Fruit fly (Drosophila melanogaster) whole organism, embryonic: ENCODE measurements around the gene Jon65Aiii.
A peak's percentile ranks its signal among the peaks of the same experiment; 100 is the strongest.

Source experiments
- CG10321 ChIP-seq: fragments of 200-800 bp; sonication (Bioruptor generic); IDR thresholded peaks from 2 replicates; pipeline ENCODE4 v1.3.6; 2022; ENCODE audit warnings: missing biosample characterization, missing genetic modification characterization
- CG10959 ChIP-seq: fragments of 200-800 bp; sonication (Bioruptor generic); IDR thresholded peaks from 2 replicates; pipeline ENCODE4 v1.3.6; 2022; ENCODE audit warnings: missing biosample characterization, missing genetic modification characterization
- CG11398 ChIP-seq: fragments of 200-800 bp; sonication (Bioruptor generic); optimal IDR thresholded peaks from 2 replicates; lab custom pipeline; 2016; ENCODE audit warnings: missing biosample characterization, missing genetic modification characterization
- CG11560 ChIP-seq: fragments of 200-800 bp; sonication (Bioruptor generic); IDR thresholded peaks from 3 replicates; pipeline ENCODE4 v1.3.6; 2022; ENCODE audit warnings: missing biosample characterization, missing genetic modification characterization
- CG12155 ChIP-seq: fragments of 200-800 bp; sonication (Bioruptor generic); optimal IDR thresholded peaks from 3 replicates; lab custom pipeline; 2016; ENCODE audit warnings: missing biosample characterization, missing genetic modification characterization
- CG12391 ChIP-seq: fragments of 200-800 bp; sonication (Bioruptor generic); optimal IDR thresholded peaks from 3 replicates; lab custom pipeline; 2018; ENCODE audit warnings: missing biosample characterization, mild to moderate bottlenecking, missing genetic modification characterization, moderate library complexity
- CG15514 ChIP-seq: fragments of 200-800 bp; sonication (Bioruptor generic); optimal IDR thresholded peaks from 3 replicates; lab custom pipeline; 2017; ENCODE audit warnings: missing biosample characterization, missing genetic modification characterization, mild to moderate bottlenecking, moderate library complexity, missing genetic modification reagents
- CG1602 ChIP-seq: fragments of 200-800 bp; sonication (Bioruptor generic); optimal IDR thresholded peaks from 3 replicates; lab custom pipeline; 2016; ENCODE audit warnings: missing biosample characterization, missing genetic modification characterization
- CG16815 ChIP-seq: fragments of 200-800 bp; sonication (Bioruptor generic); optimal IDR thresholded peaks from 3 replicates; lab custom pipeline; 2017; ENCODE audit warnings: missing biosample characterization, mild to moderate bottlenecking, missing genetic modification characterization
- CG1832 ChIP-seq: fragments of 200-800 bp; sonication (Bioruptor generic); optimal IDR thresholded peaks from 2 replicates; lab custom pipeline; 2017; ENCODE audit warnings: missing biosample characterization, mild to moderate bottlenecking, missing genetic modification characterization, inconsistent platforms
- CG18476 ChIP-seq: fragments of 200-800 bp; sonication (Bioruptor generic); optimal IDR thresholded peaks from 2 replicates; lab custom pipeline; 2016; ENCODE audit warnings: missing biosample characterization, mild to moderate bottlenecking, missing genetic modification characterization
- CG2889 ChIP-seq: fragments of 200-800 bp; sonication (Bioruptor generic); IDR thresholded peaks from 3 replicates; pipeline ENCODE4 v1.3.6; 2022; ENCODE audit warnings: missing biosample characterization, missing genetic modification characterization
- CG33213 ChIP-seq: fragments of 200-800 bp; sonication (Bioruptor generic); optimal IDR thresholded peaks from 3 replicates; lab custom pipeline; 2016; ENCODE audit warnings: missing biosample characterization, missing genetic modification characterization
- CG4424 ChIP-seq: fragments of 200-800 bp; sonication (Bioruptor generic); optimal IDR thresholded peaks from 3 replicates; lab custom pipeline; 2016; ENCODE audit warnings: missing biosample characterization, missing genetic modification characterization
- CG4820 ChIP-seq: fragments of 200-800 bp; sonication (Bioruptor generic); optimal IDR thresholded peaks from 3 replicates; lab custom pipeline; 2016; ENCODE audit warnings: missing biosample characterization, missing genetic modification characterization
- CG6813 ChIP-seq: fragments of 200-800 bp; sonication (Bioruptor generic); optimal IDR thresholded peaks from 2 replicates; lab custom pipeline; 2017; ENCODE audit warnings: missing biosample characterization, missing genetic modification characterization, mild to moderate bottlenecking, moderate library complexity, missing genetic modification reagents
- CG8281 ChIP-seq: fragments of 200-800 bp; sonication (Bioruptor generic); optimal IDR thresholded peaks from 2 replicates; lab custom pipeline; 2018; ENCODE audit warnings: missing biosample characterization, mild to moderate bottlenecking, missing genetic modification characterization, moderate library complexity
- CG8924 ChIP-seq: fragments of 200-800 bp; optimal IDR thresholded peaks from 3 replicates; lab custom pipeline; 2019; ENCODE audit warnings: missing biosample characterization, mild to moderate bottlenecking, missing genetic modification characterization, moderate library complexity
- CHES-1-like ChIP-seq: fragments of 200-800 bp; sonication (Bioruptor generic); optimal IDR thresholded peaks from 2 replicates; lab custom pipeline; 2016; ENCODE audit warnings: missing biosample characterization, missing genetic modification characterization
- CTCF ChIP-seq: fragments of 200-800 bp; sonication (Bioruptor generic); optimal IDR thresholded peaks from 2 replicates; lab custom pipeline; 2017; ENCODE audit warnings: missing biosample characterization, mild to moderate bottlenecking, missing genetic modification characterization, moderate library complexity
- D19A ChIP-seq: fragments of 200-800 bp; optimal IDR thresholded peaks from 3 replicates; lab custom pipeline; 2019; ENCODE audit warnings: missing biosample characterization, mild to moderate bottlenecking, missing genetic modification characterization, moderate library complexity
- Dip2 ChIP-seq: fragments of 200-800 bp; sonication (Bioruptor generic); IDR thresholded peaks from 2 replicates; pipeline ENCODE4 v1.3.6; 2022; ENCODE audit warnings: missing biosample characterization, missing genetic modification characterization
- Dip3 ChIP-seq: fragments of 200-800 bp; sonication (Bioruptor generic); optimal IDR thresholded peaks from 3 replicates; lab custom pipeline; 2016; ENCODE audit warnings: missing biosample characterization, missing genetic modification characterization
- Ets65A ChIP-seq: fragments of 200-800 bp; sonication (Bioruptor generic); peaks from one replicate; lab custom pipeline; 2016; ENCODE audit warnings: missing biosample characterization, missing genetic modification characterization
- Ets97D ChIP-seq: fragments of 200-800 bp; sonication (Bioruptor generic); optimal IDR thresholded peaks from 3 replicates; lab custom pipeline; 2016; ENCODE audit warnings: missing biosample characterization, missing genetic modification characterization
- H2.0 ChIP-seq: fragments of 200-800 bp; sonication (Bioruptor generic); IDR thresholded peaks from 2 replicates; pipeline ENCODE4 v1.3.6; 2022; ENCODE audit warnings: missing biosample characterization, missing genetic modification characterization
- Hey ChIP-seq: fragments of 200-800 bp; sonication (Bioruptor generic); optimal IDR thresholded peaks from 3 replicates; lab custom pipeline; 2018; ENCODE audit warnings: missing biosample characterization, mild to moderate bottlenecking, missing genetic modification characterization
- Kr ChIP-seq: fragments of 200-800 bp; sonication (Bioruptor generic); optimal IDR thresholded peaks from 2 replicates; lab custom pipeline; 2017; ENCODE audit warnings: missing biosample characterization, mild to moderate bottlenecking, missing genetic modification characterization
- Med ChIP-seq: fragments of 200-800 bp; sonication (Bioruptor generic); peaks from one replicate; lab custom pipeline; 2016; ENCODE audit warnings: missing biosample characterization, missing genetic modification characterization, mild to moderate bottlenecking, inconsistent platforms, moderate library complexity
- NC2β ChIP-seq: fragments of 200-800 bp; sonication (Bioruptor generic); optimal IDR thresholded peaks from 2 replicates; lab custom pipeline; 2016; ENCODE audit warnings: missing biosample characterization, missing genetic modification characterization
- Nf-YB ChIP-seq: fragments of 200-800 bp; sonication (Bioruptor generic); optimal IDR thresholded peaks from 3 replicates; lab custom pipeline; 2019; ENCODE audit warnings: missing biosample characterization, mild to moderate bottlenecking, missing genetic modification characterization, moderate library complexity
- Nf-YC ChIP-seq: fragments of 200-800 bp; optimal IDR thresholded peaks from 3 replicates; lab custom pipeline; 2019; ENCODE audit warnings: missing biosample characterization, mild to moderate bottlenecking, missing genetic modification characterization, moderate library complexity
- bigmax ChIP-seq: fragments of 200-800 bp; sonication (Bioruptor generic); optimal IDR thresholded peaks from 2 replicates; lab custom pipeline; 2018; ENCODE audit warnings: missing biosample characterization, mild to moderate bottlenecking, missing genetic modification characterization
- bowl ChIP-seq: fragments of 200-800 bp; sonication (Bioruptor generic); IDR thresholded peaks from 2 replicates; pipeline ENCODE4 v1.3.6; 2022; ENCODE audit warnings: missing biosample characterization, missing genetic modification characterization
- croc ChIP-seq: fragments of 200-800 bp; sonication (Bioruptor generic); conservative IDR thresholded peaks from 3 replicates; pipeline ENCODE4 v1.3.6; 2022; ENCODE audit warnings: missing biosample characterization, missing genetic modification characterization
- dimm ChIP-seq: fragments of 200-800 bp; sonication (Bioruptor generic); IDR thresholded peaks from 2 replicates; pipeline ENCODE4 v1.3.6; 2022; ENCODE audit warnings: missing biosample characterization, missing genetic modification characterization
- dpn ChIP-seq, 2 experiments: fragments of 200-800 bp; sonication (Bioruptor generic); optimal IDR thresholded peaks; 3 replicates each; lab custom pipeline; 2016; ENCODE audit warnings: missing biosample characterization in 2 of 2, missing genetic modification characterization in 2 of 2
- grn ChIP-seq: fragments of 200-800 bp; sonication (Bioruptor generic); optimal IDR thresholded peaks from 3 replicates; lab custom pipeline; 2017; ENCODE audit warnings: missing biosample characterization, missing genetic modification characterization
- hkb ChIP-seq, 2 experiments: fragments of 200-800 bp in 1 of 2; fragments of >200 bp in 1 of 2; sonication (Bioruptor generic) in 1 of 2; IDR thresholded peaks in 1 of 2; optimal IDR thresholded peaks in 1 of 2; 2 replicates each; pipeline versions ENCODE4 v1.3.6 to Lab custom; 2017 to 2022; ENCODE audit warnings: missing biosample characterization in 1 of 2, missing genetic modification characterization in 1 of 2
- klu ChIP-seq: fragments of 200-800 bp; sonication (Bioruptor generic); IDR thresholded peaks from 2 replicates; pipeline ENCODE4 v1.3.6; 2022; ENCODE audit warnings: missing biosample characterization, missing genetic modification characterization
- lab ChIP-seq: fragments of 200-800 bp; sonication (Bioruptor generic); optimal IDR thresholded peaks from 3 replicates; lab custom pipeline; 2017; ENCODE audit warnings: missing biosample characterization, missing genetic modification characterization, mild to moderate bottlenecking, moderate library complexity, missing genetic modification reagents
- lilli ChIP-seq: fragments of 200-800 bp; sonication (Bioruptor generic); optimal IDR thresholded peaks from 3 replicates; lab custom pipeline; 2016; ENCODE audit warnings: missing biosample characterization, missing genetic modification characterization
- lmd ChIP-seq: fragments of 200-800 bp; sonication (Bioruptor generic); IDR thresholded peaks from 2 replicates; pipeline ENCODE4 v1.3.6; 2022; ENCODE audit warnings: missing biosample characterization, missing genetic modification characterization
- lov ChIP-seq, 2 experiments: fragments of 200-800 bp in 1 of 2; fragments of >200 bp in 1 of 2; sonication (Bioruptor generic) in 1 of 2; IDR thresholded peaks in 1 of 2; optimal IDR thresholded peaks in 1 of 2; 2 replicates in 1 of 2; 3 replicates in 1 of 2; pipeline versions ENCODE4 v1.3.6 to Lab custom; 2017 to 2022; ENCODE audit warnings: missing biosample characterization in 1 of 2, missing genetic modification characterization in 1 of 2
- oc ChIP-seq: fragments of 200-800 bp; sonication (Bioruptor generic); optimal IDR thresholded peaks from 2 replicates; lab custom pipeline; 2018; ENCODE audit warnings: missing biosample characterization, mild to moderate bottlenecking, missing genetic modification characterization, moderate library complexity
- onecut ChIP-seq: fragments of 200-800 bp; sonication (Bioruptor generic); IDR thresholded peaks from 2 replicates; pipeline ENCODE4 v1.3.6; 2022; ENCODE audit warnings: missing biosample characterization, missing genetic modification characterization
- otp ChIP-seq: fragments of 200-800 bp; sonication (Bioruptor generic); IDR thresholded peaks from 3 replicates; pipeline ENCODE4, ENCODE4 v1.3.6; 2022; ENCODE audit warnings: missing biosample characterization, missing genetic modification characterization
- pfk ChIP-seq: fragments of 200-800 bp; sonication (Bioruptor generic); optimal IDR thresholded peaks from 2 replicates; lab custom pipeline; 2018; ENCODE audit warnings: missing biosample characterization, mild to moderate bottlenecking, missing genetic modification characterization, moderate library complexity
- phol ChIP-seq: fragments of 200-800 bp; sonication (Bioruptor generic); optimal IDR thresholded peaks from 3 replicates; lab custom pipeline; 2018; ENCODE audit warnings: missing biosample characterization, mild to moderate bottlenecking, missing genetic modification characterization, moderate library complexity
- seq ChIP-seq: fragments of 200-800 bp; sonication (Bioruptor generic); IDR thresholded peaks from 2 replicates; pipeline ENCODE4 v1.3.6; 2022; ENCODE audit warnings: missing biosample characterization, missing genetic modification characterization
- wdn ChIP-seq: fragments of 200-800 bp; sonication (Bioruptor generic); IDR thresholded peaks from 2 replicates; pipeline ENCODE4 v1.3.6; 2022; ENCODE audit warnings: missing biosample characterization, missing genetic modification characterization

Jon65Aiii gene

DNA sequence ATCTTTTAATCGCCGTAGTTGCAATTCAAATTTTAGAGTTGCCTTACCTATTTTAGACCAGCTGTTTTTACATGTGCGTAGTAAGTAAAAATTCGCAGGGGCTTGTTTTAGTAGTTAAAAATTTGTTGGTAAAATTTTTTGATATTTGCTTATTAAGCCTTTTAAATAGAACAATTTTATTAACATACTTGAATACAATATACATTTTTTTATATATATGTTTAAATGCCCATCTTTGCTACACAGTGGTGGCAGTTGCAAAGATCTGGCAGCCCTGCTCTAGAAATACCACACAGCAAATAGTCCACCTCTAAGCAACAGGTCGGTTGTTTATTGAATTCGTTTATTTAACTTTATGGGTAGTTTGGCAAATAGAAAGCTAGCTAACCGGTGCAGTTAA lies 44.1 kb downstream of the Jon65Aiii start, which contains the start of the genes CG10467 and loj (continued):
- TF ChIP-seq klu (GFP tag; lab: Robert Waterston, UW) (peak; percentile 97), CG15514 (GFP tag; lab: Kevin White, UChicago) (peak; percentile 84), CG11560 (peak; percentile 91), Ets97D (GFP tag; lab: Kevin White, UChicago) (peak; percentile 65), Dip3 (GFP tag; lab: Kevin White, UChicago) (peak; percentile 84), wdn (GFP tag; lab: Robert Waterston, UW) (peak; percentile 93), Kr (GFP tag; lab: Kevin White, UChicago) (peak; percentile 33), CG4820 (GFP tag; lab: Kevin White, UChicago) (peak; percentile 96), bowl (peak; percentile 81), CG10959 (GFP tag; lab: Robert Waterston, UW) (peak; percentile 94), CG18476 (GFP tag; lab: Kevin White, UChicago) (peak; percentile 83), CG6813 (GFP tag; lab: Kevin White, UChicago) (peak; percentile 80), croc (peak; percentile 97), dimm (GFP tag; lab: Robert Waterston, UW) (peak; percentile 91), CG10321 (GFP tag; lab: Robert Waterston, UW) (peak; percentile 57; the same call in 1 of the 2 replicates), pfk (GFP tag; lab: Kevin White, UChicago) (peak; percentile 8), otp (GFP tag; lab: Robert Waterston, UW) (peak; percentile 94), CG2889 (GFP tag; lab: Robert Waterston, UW) (peak; percentile 96), CG11398 (peak; percentile 23), lilli (GFP tag; lab: Kevin White, UChicago) (peak; percentile 95), phol (peak; percentile 98), CG33213 (GFP tag; lab: Kevin White, UChicago) (peak; percentile 59), CG12391 (tag; lab: Kevin White, UChicago) (peak; percentile 97), Dip2 (GFP tag; lab: Robert Waterston, UW) (peak; percentile 56; the same call in 1 of the 2 replicates), H2.0 (GFP tag; lab: Robert Waterston, UW) (peak; percentile 97), Med (GFP tag; lab: Kevin White, UChicago) (peak; percentile 94), lab (GFP tag; lab: Kevin White, UChicago) (peak; percentile 94), dpn (GFP tag; optimal IDR thresholded peaks at IDR 0.05; lab: Kevin White, UChicago) (peak; percentile 80 to 98)

- TF ChIP-seq hkb (optimal IDR thresholded peaks at IDR 0.05; lab: Kevin White, UChicago) (no peak), hkb (GFP tag; IDR thresholded peaks at IDR 0.05; lab: Robert Waterston, UW) (no peak), Nf-YB (peak; percentile 75), seq (GFP tag; lab: Robert Waterston, UW) (peak; percentile 68; the same call in 1 of the 2 replicates), CG16815 (GFP tag; lab: Kevin White, UChicago) (no peak), onecut (no peak), lov (optimal IDR thresholded peaks at IDR 0.05; lab: Kevin White, UChicago) (no peak), lov (GFP tag; IDR thresholded peaks at IDR 0.05; lab: Robert Waterston, UW) (0 out of 3 replicates have a peak, but pooled peaks have one; percentile 11), CG1602 (GFP tag; lab: Kevin White, UChicago) (no peak), CG8924 (no peak), grn (GFP tag; lab: Kevin White, UChicago) (peak; percentile 3), lmd (no peak), Ets65A (GFP tag; lab: Kevin White, UChicago) (peak; percentile 47), NC2β (no peak), CG4424 (GFP tag; lab: Kevin White, UChicago) (no peak), Med (GFP tag; lab: Kevin White, UChicago) (peak; percentile 42), CG8281 (tag; lab: Kevin White, UChicago) (no peak), bigmax (no peak), CG11560 (0 out of 3 replicates have a peak, but pooled peaks have one; percentile 28), Nf-YC (tag; lab: Kevin White, UChicago) (peak; percentile 91), CHES-1-like (no peak), CG12155 (GFP tag; lab: Kevin White, UChicago) (no peak), oc (tag; lab: Kevin White, UChicago) (no peak), CTCF (GFP tag; lab: Kevin White, UChicago) (no peak), Hey (tag; lab: Kevin White, UChicago) (no peak), D19A (tag; lab: Kevin White, UChicago) (no peak), CG1832 (no peak)
These were observed 46.7 kb downstream of the Jon65Aiii start, which contains the start of gene Ets65A for dm6 chr3L:6097270-6097669. Gene Ets65A, plus strand, starts transcription at chr3L:6097617.
